Worm (Caenorhabditis elegans) whole organism, L1 larva: ENCODE data around the gene hlh-34.

Source experiments
- C04F5.9 ChIP-seq: sonication (generic microtip); optimal IDR thresholded peaks from 2 replicates; lab custom pipeline; 2016; ENCODE audit warnings: missing genetic modification characterization, missing compliant biosample characterization
- C34B4.2 ChIP-seq: sonication (generic microtip); optimal IDR thresholded peaks from 2 replicates; lab custom pipeline; 2017; ENCODE audit warnings: mild to moderate bottlenecking, missing genetic modification characterization, missing compliant biosample characterization
- aha-1 ChIP-seq: fragments of 150-350 bp; optimal IDR thresholded peaks from 2 replicates; lab custom pipeline; 2014; ENCODE audit warnings: missing biosample characterization, missing genetic modification characterization
- alr-1 ChIP-seq: fragments of 200-800 bp; sonication (Bioruptor generic); optimal IDR thresholded peaks from 2 replicates; lab custom pipeline; 2018; ENCODE audit warnings: borderline replicate concordance, mild to moderate bottlenecking, missing genetic modification characterization, missing compliant biosample characterization
- aly-2 ChIP-seq: fragments of 150-350 bp; optimal IDR thresholded peaks from 2 replicates; lab custom pipeline; 2014; ENCODE audit warnings: missing biosample characterization, missing genetic modification characterization
- blmp-1 ChIP-seq: fragments of 150-350 bp; optimal IDR thresholded peaks from 2 replicates; lab custom pipeline; 2014; ENCODE audit warnings: missing biosample characterization, missing genetic modification characterization
- ceh-63 ChIP-seq: fragments of 200-800 bp; sonication (Bioruptor generic); optimal IDR thresholded peaks from 2 replicates; lab custom pipeline; 2018; ENCODE audit warnings: mild to moderate bottlenecking, missing genetic modification characterization, missing compliant biosample characterization
- ceh-8 ChIP-seq: fragments of 200-800 bp; sonication (Bioruptor generic); optimal IDR thresholded peaks from 2 replicates; lab custom pipeline; 2018; ENCODE audit warnings: mild to moderate bottlenecking, missing genetic modification characterization, moderate library complexity, missing compliant biosample characterization
- ceh-88 ChIP-seq: fragments of 200-800 bp; sonication (Bioruptor generic); IDR thresholded peaks from 2 replicates; pipeline ENCODE4 v1.3.6; 2022; ENCODE audit warnings: missing genetic modification characterization, missing compliant biosample characterization
- ceh-90 ChIP-seq: sonication (generic microtip); optimal IDR thresholded peaks from 2 replicates; lab custom pipeline; 2016; ENCODE audit warnings: missing genetic modification characterization, missing compliant biosample characterization
- dpl-1 ChIP-seq, 3 experiments: fragments of 150-350 bp in 2 of 3; sonication (generic microtip) in 1 of 3; optimal IDR thresholded peaks; 2 replicates each; lab custom pipeline; 2014 to 2017; ENCODE audit warnings: missing biosample characterization in 3 of 3, missing genetic modification characterization in 3 of 3, missing genetic modification reagents in 3 of 3
- dsc-1 ChIP-seq: sonication (generic microtip); optimal IDR thresholded peaks from 2 replicates; lab custom pipeline; 2016; ENCODE audit warnings: mild to moderate bottlenecking, missing genetic modification characterization, missing compliant biosample characterization
- efl-1 ChIP-seq, 4 experiments: fragments of 150-350 bp; optimal IDR thresholded peaks in 3 of 4; peaks in 1 of 4; 1 replicate in 1 of 4; 2 replicates in 3 of 4; lab custom pipeline; 2014; ENCODE audit warnings: missing biosample characterization in 2 of 4, missing genetic modification characterization in 2 of 4, missing genetic modification reagents in 2 of 4
- egl-13 ChIP-seq: sonication (generic microtip); optimal IDR thresholded peaks from 2 replicates; lab custom pipeline; 2016; ENCODE audit warnings: missing genotype, missing genetic modification reagents, missing genetic modification characterization, missing compliant biosample characterization
- elt-2 ChIP-seq: sonication (generic microtip); optimal IDR thresholded peaks from 2 replicates; lab custom pipeline; 2016; ENCODE audit warnings: missing genetic modification characterization, mild to moderate bottlenecking, inconsistent platforms, missing compliant biosample characterization, missing genetic modification reagents
- elt-3 ChIP-seq, 6 experiments: fragments of 150-350 bp in 1 of 6; sonication (generic microtip); optimal IDR thresholded peaks; 2 replicates each; lab custom pipeline; 2017 to 2018; ENCODE audit warnings: missing biosample characterization in 6 of 6, missing genetic modification characterization in 6 of 6, inconsistent platforms in 1 of 6
- fkh-10 ChIP-seq: sonication (generic microtip); optimal IDR thresholded peaks from 2 replicates; lab custom pipeline; 2017; ENCODE audit warnings: missing biosample characterization, missing genetic modification reagents, missing genetic modification characterization
- fos-1 ChIP-seq: fragments of 150-350 bp; optimal IDR thresholded peaks from 2 replicates; lab custom pipeline; 2014; ENCODE audit warnings: missing biosample characterization, missing genetic modification characterization
- hlh-4 ChIP-seq: sonication (generic microtip); optimal IDR thresholded peaks from 2 replicates; lab custom pipeline; 2016; ENCODE audit warnings: mild to moderate bottlenecking, missing genetic modification characterization, missing compliant biosample characterization
- hpl-2 ChIP-seq: fragments of 150-350 bp; optimal IDR thresholded peaks from 2 replicates; lab custom pipeline; 2014; ENCODE audit warnings: missing biosample characterization, missing genetic modification reagents, missing genetic modification characterization
- isw-1 ChIP-seq: fragments of 200-800 bp; sonication (Bioruptor generic); IDR thresholded peaks from 2 replicates; pipeline ENCODE4 v1.3.6; 2022; ENCODE audit warnings: missing genetic modification characterization, missing compliant biosample characterization
- jun-1 ChIP-seq: fragments of 150-350 bp; optimal IDR thresholded peaks from 2 replicates; lab custom pipeline; 2014; ENCODE audit warnings: missing biosample characterization, missing genetic modification reagents, missing genetic modification characterization
- lin-13 ChIP-seq: fragments of 150-350 bp; optimal IDR thresholded peaks from 2 replicates; lab custom pipeline; 2014; ENCODE audit warnings: missing biosample characterization, missing genetic modification reagents, missing genetic modification characterization
- lin-15B ChIP-seq: fragments of 150-350 bp; sonication (generic microtip); optimal IDR thresholded peaks from 3 replicates; lab custom pipeline; 2014; ENCODE audit warnings: missing biosample characterization, missing genetic modification characterization
- lin-35 ChIP-seq, 2 experiments: fragments of 150-350 bp; optimal IDR thresholded peaks; 2 replicates each; lab custom pipeline; 2014; ENCODE audit warnings: missing biosample characterization in 2 of 2, missing genetic modification characterization in 2 of 2, missing genetic modification reagents in 2 of 2
- lsy-2 ChIP-seq, 2 experiments: fragments of 150-350 bp; optimal IDR thresholded peaks; 2 replicates each; lab custom pipeline; 2014; ENCODE audit warnings: missing biosample characterization in 2 of 2, missing genetic modification characterization in 2 of 2
- mdl-1 ChIP-seq, 2 experiments: fragments of 150-350 bp; optimal IDR thresholded peaks; 2 replicates each; lab custom pipeline; 2014 to 2017; ENCODE audit warnings: missing biosample characterization in 2 of 2, missing genetic modification characterization in 2 of 2, inconsistent platforms in 1 of 2
- mef-2 ChIP-seq: fragments of 150-350 bp; optimal IDR thresholded peaks from 2 replicates; lab custom pipeline; 2014; ENCODE audit warnings: missing biosample characterization, missing genetic modification characterization
- mep-1 ChIP-seq: fragments of 150-350 bp; optimal IDR thresholded peaks from 2 replicates; lab custom pipeline; 2014; ENCODE audit warnings: missing biosample characterization, missing genetic modification characterization
- nhr-12 ChIP-seq: sonication (generic microtip); optimal IDR thresholded peaks from 2 replicates; lab custom pipeline; 2017; ENCODE audit warnings: missing biosample characterization, missing genetic modification characterization
- nhr-19 ChIP-seq: fragments of 200-800 bp; sonication (Bioruptor generic); conservative IDR thresholded peaks from 2 replicates; pipeline ENCODE4 v1.3.6; 2022; ENCODE audit warnings: missing genetic modification characterization, missing compliant biosample characterization
- nhr-20 ChIP-seq: sonication (generic microtip); optimal IDR thresholded peaks from 2 replicates; lab custom pipeline; 2016; ENCODE audit warnings: mild to moderate bottlenecking, missing genetic modification characterization, missing compliant biosample characterization
- nhr-237 ChIP-seq: fragments of 150-350 bp; optimal IDR thresholded peaks from 2 replicates; lab custom pipeline; 2014; ENCODE audit warnings: missing biosample characterization, missing genetic modification characterization
- nhr-71 ChIP-seq: sonication (generic microtip); optimal IDR thresholded peaks from 2 replicates; lab custom pipeline; 2016; ENCODE audit warnings: mild to moderate bottlenecking, missing genetic modification characterization, moderate library complexity, missing compliant biosample characterization
- nhr-90 ChIP-seq: sonication (generic microtip); optimal IDR thresholded peaks from 2 replicates; lab custom pipeline; 2016; ENCODE audit warnings: mild to moderate bottlenecking, missing genetic modification characterization, missing compliant biosample characterization; ENCODE audit not compliant: poor library complexity
- pqm-1 ChIP-seq: sonication (generic microtip); optimal IDR thresholded peaks from 3 replicates; lab custom pipeline; 2017; ENCODE audit warnings: missing biosample characterization, missing genetic modification characterization
- rnt-1 ChIP-seq: sonication (generic microtip); optimal IDR thresholded peaks from 2 replicates; lab custom pipeline; 2016; ENCODE audit warnings: mild to moderate bottlenecking, missing genetic modification characterization, moderate library complexity, missing compliant biosample characterization
- snu-23 ChIP-seq: sonication (generic microtip); optimal IDR thresholded peaks from 2 replicates; lab custom pipeline; 2016; ENCODE audit warnings: missing genetic modification characterization, missing compliant biosample characterization
- sup-37 ChIP-seq: fragments of 200-800 bp; sonication (Bioruptor generic); optimal IDR thresholded peaks from 2 replicates; lab custom pipeline; 2018; ENCODE audit warnings: mild to moderate bottlenecking, missing genetic modification characterization, missing compliant biosample characterization
- swsn-7 ChIP-seq: sonication (generic microtip); optimal IDR thresholded peaks from 2 replicates; lab custom pipeline; 2016; ENCODE audit warnings: missing genetic modification characterization, missing compliant biosample characterization
- tlp-1 ChIP-seq: fragments of 150-350 bp; optimal IDR thresholded peaks from 2 replicates; lab custom pipeline; 2014; ENCODE audit warnings: missing biosample characterization, missing genetic modification characterization
- unc-130 ChIP-seq: fragments of 150-350 bp; optimal IDR thresholded peaks from 2 replicates; lab custom pipeline; 2017; ENCODE audit warnings: missing biosample characterization, missing genetic modification characterization, inconsistent platforms
- unc-30 ChIP-seq: sonication (generic microtip); optimal IDR thresholded peaks from 2 replicates; lab custom pipeline; 2017; ENCODE audit warnings: missing biosample characterization, missing genetic modification characterization
- unc-62 ChIP-seq: fragments of 150-350 bp; optimal IDR thresholded peaks from 2 replicates; lab custom pipeline; 2014; ENCODE audit warnings: missing biosample characterization, missing genetic modification reagents, missing genetic modification characterization
- unc-86 ChIP-seq: sonication (generic microtip); optimal IDR thresholded peaks from 2 replicates; lab custom pipeline; 2016; ENCODE audit warnings: missing genetic modification characterization, missing compliant biosample characterization
- xbp-1 ChIP-seq: sonication (generic microtip); optimal IDR thresholded peaks from 2 replicates; lab custom pipeline; 2016; ENCODE audit warnings: missing genetic modification characterization, missing compliant biosample characterization
- ztf-11 ChIP-seq, 2 experiments: sonication (generic microtip); optimal IDR thresholded peaks; 2 replicates each; lab custom pipeline; 2016 to 2017; ENCODE audit warnings: missing genetic modification characterization in 2 of 2, missing biosample characterization in 1 of 2, missing compliant biosample characterization in 1 of 2
- ztf-4 ChIP-seq: fragments of 150-350 bp; optimal IDR thresholded peaks from 2 replicates; lab custom pipeline; 2014; ENCODE audit warnings: missing biosample characterization, missing genetic modification characterization

The hlh-34 gene

ce11 chrV:13659219-13659618 is 48.0 kb downstream of the hlh-34 start:
- TF ChIP-seq egl-13 (no peak), nhr-19 (GFP tag; lab: Robert Waterston, UW) (peak; percentile 15; the same call in 1 of the 2 replicates), blmp-1 (tag; lab: Kevin White, UChicago) (peak; percentile 83), elt-2 (tag; lab: Kevin White, UChicago) (peak; percentile 42), unc-130 (tag; lab: Kevin White, UChicago) (peak; percentile 11), lin-35 (GFP tag; optimal IDR thresholded peaks at IDR 0.05; lab: Kevin White, UChicago) (peak in 1 of 2 experiments; percentile 54), mep-1 (tag; lab: Kevin White, UChicago) (peak; percentile 6), nhr-90 (tag; lab: Kevin White, UChicago) (peak; percentile 12), lin-13 (GFP tag; lab: Kevin White, UChicago) (no peak), efl-1 (optimal IDR thresholded peaks at IDR 0.05; lab: Kevin White, UChicago) (no peak), efl-1 (GFP tag; optimal IDR thresholded peaks at IDR 0.05 in 1 of 2; lab: Kevin White, UChicago) (no peak), mdl-1 (tag; optimal IDR thresholded peaks at IDR 0.05; lab: Kevin White, UChicago) (peak in 1 of 2 experiments; percentile 10), elt-3 (tag; optimal IDR thresholded peaks at IDR 0.05; lab: Kevin White, UChicago) (peak in 4 of 6 experiments; percentile 36 to 61 (median 54)), isw-1 (GFP tag; lab: Robert Waterston, UW) (no peak), lsy-2 (tag; optimal IDR thresholded peaks at IDR 0.05; lab: Kevin White, UChicago) (peak in 1 of 2 experiments; percentile 13), snu-23 (GFP tag; lab: Kevin White, UChicago) (peak; percentile 18)

DNA sequence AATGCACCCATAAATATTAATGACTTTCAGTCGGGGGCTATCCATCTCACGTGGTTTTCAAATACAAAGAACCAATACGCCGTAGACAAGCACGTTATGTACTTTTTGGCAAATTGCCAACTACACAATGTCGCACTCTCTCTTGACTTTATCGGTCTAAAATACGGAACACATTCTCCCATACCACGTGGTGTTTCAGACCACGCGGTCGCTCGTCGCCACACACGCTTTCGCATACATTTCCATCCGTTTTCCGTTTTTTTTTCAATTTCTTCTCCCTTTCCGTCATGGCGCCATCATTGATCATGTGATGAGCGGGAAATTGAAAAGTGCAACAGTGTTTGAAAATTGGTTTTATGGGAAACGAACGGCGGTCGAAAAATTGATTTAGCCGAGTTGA is 48.6 kb downstream of the hlh-34 start:
- TF ChIP-seq nhr-71 (tag; lab: Kevin White, UChicago), result peak; percentile 98
- no peak for TF ChIP-seq aly-2
- no peak for TF ChIP-seq hlh-4 (tag; lab: Kevin White, UChicago)
- TF ChIP-seq unc-30 (tag; lab: Kevin White, UChicago), result no peak
- TF ChIP-seq ceh-8 (GFP tag; lab: Kevin White, UChicago), result no peak
- no peak for TF ChIP-seq mef-2 (tag; lab: Kevin White, UChicago)
- TF ChIP-seq jun-1 (tag; lab: Kevin White, UChicago), result peak; percentile 82
- TF ChIP-seq isw-1 (GFP tag; lab: Robert Waterston, UW), result peak; percentile 22; the same call in 1 of the 2 replicates
- TF ChIP-seq egl-13, result peak; percentile 52
- TF ChIP-seq unc-62 (GFP tag; lab: Kevin White, UChicago), result no peak
- peak; percentile 83 for TF ChIP-seq ztf-4 (tag; lab: Kevin White, UChicago)
- peak; percentile 59 to 83 (median 74) for TF ChIP-seq dpl-1 (GFP tag; optimal IDR thresholded peaks at IDR 0.05; lab: Kevin White, UChicago)
- TF ChIP-seq swsn-7, result peak; percentile 69
- TF ChIP-seq lin-13 (GFP tag; lab: Kevin White, UChicago), result peak; percentile 74
- no peak for TF ChIP-seq tlp-1 (tag; lab: Kevin White, UChicago)
- TF ChIP-seq nhr-12 (tag; lab: Kevin White, UChicago), result no peak
- TF ChIP-seq ceh-63 (GFP tag; lab: Kevin White, UChicago), result peak; percentile 5
- peak; percentile 53 for TF ChIP-seq dsc-1 (tag; lab: Kevin White, UChicago)
- TF ChIP-seq pqm-1 (tag; lab: Kevin White, UChicago), result no peak
- peak; percentile 98 for TF ChIP-seq nhr-20
- peak in 1 of 2 experiments; percentile 68 for TF ChIP-seq ztf-11 (tag; optimal IDR thresholded peaks at IDR 0.05; lab: Kevin White, UChicago)
- TF ChIP-seq C34B4.2, result no peak
- peak; percentile 97 for TF ChIP-seq blmp-1 (tag; lab: Kevin White, UChicago)
- peak; percentile 57 for TF ChIP-seq xbp-1 (tag; lab: Kevin White, UChicago)
- TF ChIP-seq nhr-90 (tag; lab: Kevin White, UChicago), result peak; percentile 94
- no peak for TF ChIP-seq alr-1 (tag; lab: Kevin White, UChicago)
- TF ChIP-seq sup-37, result no peak
- peak; percentile 72 for TF ChIP-seq unc-130 (tag; lab: Kevin White, UChicago)
- peak; percentile 38 for TF ChIP-seq aha-1 (tag; lab: Kevin White, UChicago)
- TF ChIP-seq hpl-2, result peak; percentile 63
- TF ChIP-seq snu-23 (GFP tag; lab: Kevin White, UChicago), result peak; percentile 95
- TF ChIP-seq ceh-88 (GFP tag; lab: Robert Waterston, UW), result peak; percentile 59
- TF ChIP-seq nhr-237, result no peak
- peak; percentile 43 to 65 for TF ChIP-seq efl-1 (optimal IDR thresholded peaks at IDR 0.05; lab: Kevin White, UChicago)
- TF ChIP-seq efl-1 (GFP tag; optimal IDR thresholded peaks at IDR 0.05 in 1 of 2; lab: Kevin White, UChicago), result peak; percentile 64 to 95
- TF ChIP-seq fkh-10 (GFP tag; lab: Kevin White, UChicago), result no peak
- peak; percentile 58 for TF ChIP-seq C04F5.9 (tag; lab: Kevin White, UChicago)
- TF ChIP-seq elt-2 (tag; lab: Kevin White, UChicago), result peak; percentile 93
- TF ChIP-seq fos-1 (tag; lab: Kevin White, UChicago), result peak; percentile 17
- peak; percentile 38 for TF ChIP-seq unc-86
- TF ChIP-seq lin-15B (tag; lab: Kevin White, UChicago), result no peak
- TF ChIP-seq ceh-90 (tag; lab: Kevin White, UChicago), result no peak
- TF ChIP-seq rnt-1 (tag; lab: Kevin White, UChicago), result peak; percentile 77
